Fruit fly (Drosophila melanogaster) whole organism, adult: ENCODE results near the gene CG33934.

ENCODE experiments used
- CG12768 ChIP-seq: fragments of 200-800 bp; sonication (Bioruptor generic); optimal IDR thresholded peaks from 2 replicates; lab custom pipeline; 2017; ENCODE audit warnings: missing biosample characterization, missing genetic modification characterization, mild to moderate bottlenecking, moderate library complexity, missing genetic modification reagents
- CG14711 ChIP-seq: fragments of 200-800 bp; sonication (Bioruptor generic); optimal IDR thresholded peaks from 2 replicates; lab custom pipeline; 2018; ENCODE audit warnings: missing biosample characterization, mild to moderate bottlenecking, missing genetic modification characterization, moderate library complexity
- CG1620 ChIP-seq: fragments of 200-800 bp; sonication (Bioruptor generic); optimal IDR thresholded peaks from 2 replicates; lab custom pipeline; 2016; ENCODE audit warnings: missing biosample characterization, missing genetic modification characterization
- CG5204 ChIP-seq: fragments of 200-800 bp; sonication (Bioruptor generic); optimal IDR thresholded peaks from 2 replicates; lab custom pipeline; 2016; ENCODE audit warnings: missing biosample characterization, missing genetic modification characterization
- CG7045 ChIP-seq: fragments of 200-800 bp; sonication (Bioruptor generic); optimal IDR thresholded peaks from 2 replicates; lab custom pipeline; 2017; ENCODE audit warnings: missing biosample characterization, mild to moderate bottlenecking, missing genetic modification characterization
- Crg-1 ChIP-seq: fragments of 200-800 bp; sonication (Bioruptor generic); optimal IDR thresholded peaks from 2 replicates; lab custom pipeline; 2016; ENCODE audit warnings: missing biosample characterization, missing genetic modification characterization
- cic ChIP-seq: fragments of 200-800 bp; sonication (Bioruptor generic); optimal IDR thresholded peaks from 2 replicates; lab custom pipeline; 2017; ENCODE audit warnings: missing biosample characterization, mild to moderate bottlenecking, missing genetic modification characterization, moderate library complexity
- ovo ChIP-seq: fragments of 200-800 bp; sonication (Bioruptor generic); optimal IDR thresholded peaks from 2 replicates; lab custom pipeline; 2016; ENCODE audit warnings: missing biosample characterization, missing genetic modification characterization
- tj ChIP-seq: fragments of 200-800 bp; sonication (Bioruptor generic); optimal IDR thresholded peaks from 3 replicates; lab custom pipeline; 2017; ENCODE audit warnings: missing biosample characterization, mild to moderate bottlenecking, missing genetic modification characterization, moderate library complexity
- toe ChIP-seq: fragments of 200-800 bp; sonication (Bioruptor generic); optimal IDR thresholded peaks from 2 replicates; lab custom pipeline; 2016; ENCODE audit warnings: missing biosample characterization, missing genetic modification characterization

- TF ChIP-seq Crg-1 (GFP tag; lab: Kevin White, UChicago) (no peak), ovo (no peak), tj (GFP tag; lab: Kevin White, UChicago) (no peak), CG7045 (GFP tag; lab: Kevin White, UChicago) (no peak), CG5204 (GFP tag; lab: Kevin White, UChicago) (peak; percentile 7), CG14711 (tag; lab: Kevin White, UChicago) (no peak), cic (no peak), CG1620 (GFP tag; lab: Kevin White, UChicago) (no peak), CG12768 (no peak), toe (GFP tag; lab: Kevin White, UChicago) (peak; percentile 0)
Observed at dm6 chr3R:20057501-20057900, 14.9 kb downstream of the CG33934 start, which contains the start of gene mdlc.
